Fruit fly (Drosophila melanogaster) whole organism: Measurements from ENCODE around the gene CG45075.

Source experiments
- CG8478 ChIP-seq: fragments of >200 bp; optimal IDR thresholded peaks from 2 replicates; lab custom pipeline; 2018; ENCODE audit warnings: inconsistent platforms
- Dll ChIP-seq: fragments of >200 bp; optimal IDR thresholded peaks from 2 replicates; lab custom pipeline; 2017
- EcR ChIP-seq, 2 experiments: fragments of >200 bp; optimal IDR thresholded peaks; 2 replicates each; lab custom pipeline; 2017; ENCODE audit warnings: missing biosample characterization in 2 of 2, missing genetic modification characterization in 2 of 2, missing genetic modification reagents in 2 of 2
- pan ChIP-seq: fragments of >200 bp; optimal IDR thresholded peaks from 2 replicates; lab custom pipeline; 2017
- psq ChIP-seq: fragments of >200 bp; optimal IDR thresholded peaks from 2 replicates; lab custom pipeline; 2017
- usp ChIP-seq: fragments of >200 bp; optimal IDR thresholded peaks from 2 replicates; lab custom pipeline; 2017; ENCODE audit warnings: missing biosample characterization, missing genetic modification characterization, mixed read lengths

CG45075 gene

DNA sequence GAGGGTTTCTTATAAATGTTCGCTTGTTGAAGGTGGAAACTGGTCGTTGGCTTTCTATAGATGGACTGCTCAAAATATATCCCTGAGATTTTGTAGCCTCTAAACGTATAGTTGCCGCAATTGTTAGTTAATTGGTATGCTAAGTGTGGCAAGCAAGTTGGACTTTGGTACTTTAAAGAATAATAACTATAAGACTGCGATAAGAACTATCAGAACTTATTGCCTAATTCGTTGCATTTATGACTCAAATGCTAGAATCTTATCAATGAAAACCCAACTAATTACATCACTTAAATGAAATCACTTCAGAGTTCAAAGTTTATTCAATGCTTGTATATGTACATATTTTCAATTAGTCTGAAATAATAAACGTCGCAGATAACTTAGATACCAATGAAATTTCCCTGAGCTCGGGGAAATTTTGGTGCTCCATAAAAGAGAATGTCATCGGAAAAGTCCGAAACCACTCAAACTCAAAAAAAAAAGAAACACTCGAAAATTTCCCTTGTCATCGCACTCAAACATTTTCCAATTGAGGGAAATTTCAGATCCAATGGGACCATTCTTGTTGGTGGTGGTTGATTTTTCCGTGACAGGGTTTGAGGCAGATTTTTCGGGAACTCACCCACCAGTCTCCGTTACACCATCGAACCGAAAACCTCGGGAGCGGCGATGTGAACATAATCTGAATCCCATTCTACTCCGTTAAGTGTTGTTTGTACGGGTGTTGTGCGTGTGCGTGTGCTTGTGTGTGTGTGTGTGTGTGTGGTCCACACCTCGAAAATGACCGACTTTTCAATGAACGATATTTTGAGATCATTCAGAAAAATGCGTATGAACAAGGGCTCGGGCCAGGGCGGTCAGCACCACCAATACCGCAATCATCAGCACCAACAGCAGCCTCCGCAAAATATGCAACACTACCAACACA lies at the start of gene CG45075:
Gene CG45075 (plus strand): TSS at position 627 of the 931 bp plus-strand sequence.
- TF ChIP-seq psq (lab: Kevin White, UChicago) (no peak), usp (GFP tag; lab: Kevin White, UChicago) (no peak)

DNA sequence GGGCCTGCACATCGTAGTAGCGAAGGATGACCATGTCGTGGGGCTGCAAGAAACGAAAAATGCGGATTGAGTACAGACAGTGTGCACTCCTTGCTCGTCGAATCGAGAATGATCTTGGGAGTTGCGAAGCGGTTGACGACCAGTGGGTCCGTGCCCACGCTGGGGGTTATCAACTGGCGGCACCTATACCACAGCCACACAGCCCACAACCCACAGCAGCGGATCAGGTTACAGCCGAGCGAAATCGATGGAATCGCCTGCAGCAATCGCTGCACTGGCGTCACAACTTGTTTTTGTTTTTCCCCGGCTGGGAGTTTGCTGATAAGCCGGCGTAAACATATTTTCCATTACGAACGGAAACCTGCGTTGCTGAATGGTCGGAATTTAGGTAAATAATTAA lies 45.7 kb upstream of the CG45075 start:
- TF ChIP-seq usp (GFP tag; lab: Kevin White, UChicago) (no peak), CG8478 (lab: Kevin White, UChicago) (no peak), Dll (lab: Kevin White, UChicago) (no peak), psq (lab: Kevin White, UChicago) (no peak), pan (lab: Kevin White, UChicago) (no peak), EcR (GFP tag; optimal IDR thresholded peaks at IDR 0.05; lab: Kevin White, UChicago) (no peak)

DNA sequence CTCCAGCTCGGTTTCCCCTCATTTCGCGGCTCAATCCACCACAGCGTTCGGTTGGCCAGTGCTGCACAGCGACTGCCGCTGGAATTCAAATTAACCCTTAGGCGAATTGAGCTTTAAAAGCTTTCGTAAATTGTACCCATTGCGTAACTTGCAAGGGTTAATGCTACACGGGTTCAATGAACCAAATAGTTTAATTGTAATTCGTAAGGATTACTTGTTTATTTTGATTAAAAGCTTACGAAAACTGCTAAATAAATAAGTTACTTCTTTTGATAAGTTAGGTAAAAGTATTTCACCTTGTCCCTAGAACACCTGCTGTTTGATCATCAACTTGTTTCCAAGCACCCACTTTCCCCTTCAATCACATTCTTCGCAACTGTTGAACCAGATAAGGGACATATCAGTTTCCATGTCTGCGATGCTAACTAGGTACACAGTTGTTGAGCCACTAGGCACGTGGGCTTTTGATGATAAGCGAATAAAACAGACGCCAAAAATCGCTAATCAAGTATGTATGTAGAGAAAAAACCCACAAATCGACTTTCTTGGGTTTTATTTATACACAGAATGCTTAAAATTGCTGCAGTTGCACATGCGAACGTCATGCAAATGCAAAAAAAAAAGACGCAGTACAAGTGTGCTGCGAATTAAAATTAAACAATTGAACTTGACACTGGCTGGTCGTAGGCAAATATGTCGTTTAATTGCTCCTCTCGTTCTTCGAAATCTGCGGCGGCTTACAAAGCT lies 45.1 kb upstream of the CG45075 start, which contains the start of gene Pfas:
Gene Pfas (minus strand): TSS at position 79 of the 747 bp plus-strand sequence.
- TF ChIP-seq CG8478 (lab: Kevin White, UChicago), result no peak
- TF ChIP-seq usp (GFP tag; lab: Kevin White, UChicago), result no peak

DNA sequence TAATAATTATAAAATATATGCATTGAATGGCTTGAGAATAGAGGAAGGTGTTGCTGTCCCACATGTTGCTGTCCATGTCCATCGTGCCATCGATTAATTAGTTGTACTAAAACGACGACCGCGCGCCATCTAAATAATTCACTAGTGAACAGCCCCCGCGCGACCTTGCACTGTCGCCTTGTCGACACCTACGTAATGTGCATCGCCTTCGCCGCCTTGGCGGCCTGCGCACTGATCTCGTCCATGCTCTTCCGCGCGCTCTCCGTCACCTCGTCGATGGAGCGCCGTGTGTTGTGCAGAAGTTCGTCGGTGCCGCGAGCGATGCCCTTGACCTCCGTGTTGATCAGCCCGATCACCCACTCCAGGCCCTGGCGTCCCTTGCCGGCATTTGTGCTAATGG lies 44.3 kb upstream of the CG45075 start:
- TF ChIP-seq Dll (lab: Kevin White, UChicago) (no peak), pan (lab: Kevin White, UChicago) (no peak), usp (GFP tag; lab: Kevin White, UChicago) (no peak), CG8478 (lab: Kevin White, UChicago) (no peak), psq (lab: Kevin White, UChicago) (no peak), EcR (GFP tag; optimal IDR thresholded peaks at IDR 0.05; lab: Kevin White, UChicago) (no peak)

DNA sequence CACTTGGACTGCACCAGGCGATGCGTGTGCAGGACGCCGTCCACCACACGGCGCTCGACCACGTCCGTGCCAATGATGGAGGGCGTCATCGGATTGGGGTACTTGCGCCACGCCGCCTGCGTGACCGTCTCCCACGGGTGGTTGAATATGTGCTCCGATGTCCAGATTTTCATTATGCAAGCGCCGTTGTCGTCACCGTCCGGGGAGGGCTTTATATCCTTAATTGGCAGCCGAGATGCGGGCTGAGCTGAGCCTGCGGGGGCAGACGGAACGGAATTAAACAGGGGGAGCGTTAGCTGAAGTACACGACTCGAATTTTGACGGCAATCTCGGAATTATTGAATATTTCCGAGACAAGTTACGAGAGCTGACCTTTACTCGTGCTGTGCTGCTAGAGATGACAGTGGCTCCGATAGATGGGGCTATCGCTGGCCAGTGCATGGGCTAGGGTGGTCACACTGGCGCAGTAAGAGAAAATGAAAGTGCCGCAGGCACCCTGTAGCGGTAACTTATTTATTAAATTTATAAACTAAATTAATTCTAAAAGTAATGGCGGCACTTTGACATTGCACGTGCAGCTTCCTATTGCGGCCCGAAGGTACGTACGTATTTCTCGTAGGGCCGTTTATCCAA lies 43.6 kb upstream of the CG45075 start, which contains the start of gene IPIP:
Gene IPIP (plus strand): TSS at position 475 of the 633 bp plus-strand sequence.
- TF ChIP-seq Dll (lab: Kevin White, UChicago) (no peak), pan (lab: Kevin White, UChicago) (no peak), psq (lab: Kevin White, UChicago) (no peak), usp (GFP tag; lab: Kevin White, UChicago) (no peak), EcR (GFP tag; optimal IDR thresholded peaks at IDR 0.05; lab: Kevin White, UChicago) (no peak), CG8478 (lab: Kevin White, UChicago) (no peak)

DNA sequence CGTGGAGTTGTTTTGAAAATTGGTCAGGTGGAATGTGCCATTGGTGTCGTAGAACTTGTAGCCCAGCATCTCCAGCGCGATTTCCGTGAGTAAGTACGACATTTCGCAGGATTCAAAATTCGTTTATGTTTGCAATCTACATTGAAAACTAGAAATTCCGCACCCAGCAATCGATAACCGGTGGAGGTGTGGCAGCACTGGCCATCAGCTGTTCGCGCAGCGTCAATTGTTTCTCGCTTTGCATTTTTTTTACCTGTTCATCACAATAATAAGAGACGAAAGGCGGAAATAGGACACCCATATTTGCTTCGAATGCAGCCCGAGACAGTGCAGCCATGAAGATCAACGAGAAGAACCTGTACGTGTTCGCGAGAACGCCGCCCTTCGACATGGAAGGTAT lies 42.7 kb upstream of the CG45075 start, which contains the start of the genes CG34179 and slmo:
Gene CG34179 (minus strand): TSS at position 165 of the 400 bp plus-strand sequence.
Gene slmo (minus strand): TSS at position 165 of the 400 bp plus-strand sequence.
- TF ChIP-seq Dll (lab: Kevin White, UChicago) (no peak), pan (lab: Kevin White, UChicago) (no peak), usp (GFP tag; lab: Kevin White, UChicago) (no peak), psq (lab: Kevin White, UChicago) (no peak), CG8478 (lab: Kevin White, UChicago) (no peak), EcR (GFP tag; optimal IDR thresholded peaks at IDR 0.05; lab: Kevin White, UChicago) (no peak)

DNA sequence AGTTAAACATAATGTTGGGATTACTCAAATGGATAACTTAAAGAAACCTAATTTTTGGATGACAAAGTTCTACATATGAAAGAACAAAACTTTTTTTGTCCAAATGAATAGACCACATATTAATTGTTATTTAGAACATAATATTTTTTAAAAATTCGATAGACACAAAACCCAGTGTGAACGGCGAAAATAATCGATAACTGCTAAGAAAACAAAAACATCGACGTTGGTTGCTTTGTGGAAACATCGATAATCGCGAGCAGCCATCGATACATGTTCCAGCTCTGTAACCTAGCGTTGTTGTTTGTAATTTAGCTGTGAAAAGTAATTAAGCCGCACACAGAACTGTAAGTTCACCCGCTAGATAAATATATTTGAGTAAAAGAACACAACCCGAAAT lies 40.6 kb upstream of the CG45075 start, which contains the start of gene CG9135:
Gene CG9135 (plus strand): TSS at position 226 of the 400 bp plus-strand sequence.
- TF ChIP-seq EcR (GFP tag; optimal IDR thresholded peaks at IDR 0.05; lab: Kevin White, UChicago) (no peak), Dll (lab: Kevin White, UChicago) (no peak), psq (lab: Kevin White, UChicago) (no peak), pan (lab: Kevin White, UChicago) (no peak), usp (GFP tag; lab: Kevin White, UChicago) (no peak), CG8478 (lab: Kevin White, UChicago) (no peak)

DNA sequence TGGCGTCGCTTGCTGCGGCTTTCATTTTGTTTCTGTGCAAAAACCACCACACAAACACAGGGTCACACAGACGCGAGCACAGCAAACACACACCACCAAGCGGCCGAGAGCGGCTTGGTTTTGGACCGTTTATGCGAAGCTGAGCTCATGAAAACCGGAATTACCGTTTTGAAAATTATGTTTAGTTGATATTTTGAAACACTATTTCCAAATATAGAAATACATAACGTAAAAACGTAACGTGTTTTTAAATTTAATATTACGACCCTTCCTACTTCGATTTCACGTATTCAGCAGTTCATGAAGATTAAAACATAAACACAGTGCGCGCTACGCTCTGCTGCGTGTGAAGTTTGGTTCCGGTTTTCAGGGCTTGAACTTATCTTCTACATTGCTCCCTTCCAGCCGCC lies 40.0 kb upstream of the CG45075 start:
- TF ChIP-seq Dll (lab: Kevin White, UChicago) (no peak), pan (lab: Kevin White, UChicago) (no peak), EcR (GFP tag; optimal IDR thresholded peaks at IDR 0.05; lab: Kevin White, UChicago) (no peak), psq (lab: Kevin White, UChicago) (no peak), CG8478 (lab: Kevin White, UChicago) (no peak), usp (GFP tag; lab: Kevin White, UChicago) (no peak)

DNA sequence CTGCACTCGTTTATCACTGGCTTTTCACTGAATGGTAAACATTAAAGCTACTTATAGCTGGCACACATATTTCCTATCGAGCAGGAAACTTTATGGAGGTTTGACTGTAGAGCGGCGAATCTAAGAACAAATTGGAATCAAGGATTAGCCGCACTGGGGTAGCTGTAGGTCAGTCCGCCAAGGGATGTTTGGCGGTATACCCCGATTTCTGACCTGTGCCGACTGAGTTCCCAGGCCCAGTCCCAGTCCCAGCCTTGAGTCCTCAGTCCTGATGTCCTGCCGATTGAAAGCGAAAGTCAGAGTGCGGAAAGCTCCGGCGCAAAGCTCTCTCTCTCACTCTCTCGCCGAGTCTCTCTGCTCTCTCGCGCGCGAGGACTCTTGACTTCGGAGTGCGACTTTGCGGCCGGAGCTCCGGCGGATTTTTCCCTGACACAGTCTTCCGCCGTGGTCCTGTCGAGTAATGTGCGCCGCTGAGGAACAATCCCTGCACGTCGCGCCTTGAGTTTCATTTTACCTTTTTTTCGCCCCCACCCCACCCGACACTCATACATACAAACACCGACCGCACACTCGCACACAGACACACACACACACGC lies 37.2 kb upstream of the CG45075 start, which contains the start of gene CG13995:
Gene CG13995 (plus strand): TSS at position 429 of the 596 bp plus-strand sequence.
- TF ChIP-seq psq (lab: Kevin White, UChicago) (no peak), EcR (GFP tag; optimal IDR thresholded peaks at IDR 0.05; lab: Kevin White, UChicago) (no peak), pan (lab: Kevin White, UChicago) (no peak), usp (GFP tag; lab: Kevin White, UChicago) (no peak), CG8478 (lab: Kevin White, UChicago) (no peak), Dll (lab: Kevin White, UChicago) (no peak)

DNA sequence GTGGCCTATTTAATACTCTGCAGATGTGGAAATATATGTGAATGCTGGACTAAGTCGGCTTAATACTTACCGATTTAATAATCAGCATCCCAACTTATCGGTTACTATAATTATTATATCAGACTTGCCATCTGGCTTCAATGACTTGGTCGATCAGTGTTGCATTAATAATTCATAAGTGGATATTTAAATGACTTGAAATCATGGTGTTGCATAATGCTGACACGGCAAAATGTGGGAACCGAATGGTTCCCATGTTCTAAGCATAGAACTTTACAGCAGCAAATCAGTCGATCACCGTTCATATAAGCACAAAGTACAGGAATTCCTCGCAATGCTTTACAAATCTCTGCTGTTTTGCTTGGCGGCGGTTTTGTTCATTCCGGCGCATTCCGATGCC lies 31.0 kb upstream of the CG45075 start, which contains the start of gene CG34180:
Gene CG34180 (plus strand): TSS at position 301 of the 400 bp plus-strand sequence.
- TF ChIP-seq usp (GFP tag; lab: Kevin White, UChicago), result no peak
- TF ChIP-seq EcR (GFP tag; optimal IDR thresholded peaks at IDR 0.05; lab: Kevin White, UChicago), result no peak
- no peak for TF ChIP-seq Dll (lab: Kevin White, UChicago)
- no peak for TF ChIP-seq CG8478 (lab: Kevin White, UChicago)
- no peak for TF ChIP-seq psq (lab: Kevin White, UChicago)
- no peak for TF ChIP-seq pan (lab: Kevin White, UChicago)
